Fruit fly (Drosophila melanogaster): ENCODE results near the gene Mst36Fa.

Mst36Fa gene

dm6 chr2L:18653328-18653675, 23.5 kb downstream of the Mst36Fa start (continued):
- TF ChIP-seq CG8632 (GFP tag; optimal IDR thresholded peaks at IDR 0.05) (peak; percentile 61), CG32006 (GFP tag; optimal IDR thresholded peaks at IDR 0.05) (peak; percentile 67), vri (GFP tag; optimal IDR thresholded peaks at IDR 0.05) (peak; percentile 86), CG31627 (GFP tag; optimal IDR thresholded peaks at IDR 0.05) (peak; percentile 83), Met (GFP tag; optimal IDR thresholded peaks at IDR 0.05) (peak; percentile 81), dac (GFP tag; optimal IDR thresholded peaks at IDR 0.05) (no peak), CG10631 (GFP tag; optimal IDR thresholded peaks at IDR 0.05) (peak; percentile 78), CG16779 (tag; optimal IDR thresholded peaks at IDR 0.05) (no peak), acj6 (GFP tag; optimal IDR thresholded peaks at IDR 0.05) (peak; percentile 83), net (GFP tag; optimal IDR thresholded peaks at IDR 0.05) (peak; percentile 78), CG4318 (GFP tag; optimal IDR thresholded peaks at IDR 0.05) (peak; percentile 29), Sox102F (GFP tag; optimal IDR thresholded peaks at IDR 0.05) (peak; percentile 89), spab (GFP tag; optimal IDR thresholded peaks at IDR 0.05) (peak; percentile 79), lz (GFP tag; optimal IDR thresholded peaks at IDR 0.05) (peak; percentile 82), CG9139 (GFP tag; optimal IDR thresholded peaks at IDR 0.05) (peak; percentile 48), ss (GFP tag; optimal IDR thresholded peaks at IDR 0.05) (peak; percentile 62 to 73), CG3919 (GFP tag; optimal IDR thresholded peaks at IDR 0.05) (peak; percentile 86), Gug (GFP tag; IDR thresholded peaks at IDR 0.05) (peak; percentile 35; the same call in 1 of the 2 replicates), CG6163 (GFP tag; IDR thresholded peaks at IDR 0.05) (peak; percentile 84), CG11762 (GFP tag; optimal IDR thresholded peaks at IDR 0.05; ENCODE audit: insufficient read depth) (peak; percentile 75), Eip78C (GFP tag) (peak; percentile 97), fd59A (GFP tag; optimal IDR thresholded peaks at IDR 0.05) (peak; percentile 70), CG1621 (tag; optimal IDR thresholded peaks at IDR 0.05) (peak; percentile 81), topi (GFP tag; optimal IDR thresholded peaks at IDR 0.05) (peak; percentile 95), CG10669 (GFP tag; optimal IDR thresholded peaks at IDR 0.05) (peak; percentile 85), Blimp-1 (GFP tag; optimal IDR thresholded peaks at IDR 0.05) (peak; percentile 60), CG7368 (GFP tag; optimal IDR thresholded peaks at IDR 0.05) (peak; percentile 73), salr (GFP tag; optimal IDR thresholded peaks at IDR 0.05) (peak; percentile 43 to 62)

DNA sequence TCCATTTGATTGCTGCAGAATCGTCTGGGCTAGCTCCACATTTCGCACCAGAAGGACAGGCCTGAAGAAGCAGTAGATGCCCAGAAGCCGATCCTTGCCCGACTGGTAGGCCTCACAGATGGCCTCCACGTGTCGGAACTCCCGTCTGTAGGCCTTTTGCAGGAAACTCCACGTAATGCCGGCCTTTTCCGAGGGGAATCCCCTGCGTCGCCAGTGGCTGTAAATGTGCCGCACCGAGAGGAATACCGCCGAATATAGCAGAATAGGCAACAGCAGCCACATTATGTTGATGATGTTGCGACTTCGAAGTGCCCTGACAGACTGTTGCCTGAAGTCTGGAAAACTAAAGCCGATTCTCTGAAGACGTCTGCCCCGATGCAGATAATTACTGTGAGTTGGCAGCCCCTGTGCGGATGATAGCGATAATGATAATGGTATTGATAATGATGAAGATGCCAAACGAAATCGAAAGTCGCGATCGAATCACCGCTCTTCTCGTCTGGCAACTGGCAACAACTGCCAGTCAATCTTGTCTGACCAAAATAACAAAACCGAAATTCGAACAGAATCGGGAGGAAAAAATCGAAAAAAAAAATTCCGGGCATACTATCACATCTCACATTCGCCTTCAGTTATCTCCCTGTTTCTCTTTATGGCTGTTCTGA, 24.0 kb downstream of the Mst36Fa start, which contains the start of gene Cyp310a1:
Cyp310a1 (minus strand) TSS at position 348 of the 665 bp plus-strand sequence.
- TF ChIP-seq CG31627 (GFP tag; optimal IDR thresholded peaks at IDR 0.05): no peak
- TF ChIP-seq Hr38 (GFP tag; optimal IDR thresholded peaks at IDR 0.05): no peak
- no peak for TF ChIP-seq CG1621 (tag; optimal IDR thresholded peaks at IDR 0.05)
- no peak for TF ChIP-seq Eip75B (GFP tag; optimal IDR thresholded peaks at IDR 0.05)
- no peak for TF ChIP-seq Ets96B (tag; optimal IDR thresholded peaks at IDR 0.05)
- TF ChIP-seq pdm3 (GFP tag; optimal IDR thresholded peaks at IDR 0.05): no peak
- no peak for TF ChIP-seq CG11762 (GFP tag; optimal IDR thresholded peaks at IDR 0.05; ENCODE audit: insufficient read depth)
- peak; percentile 90 for TF ChIP-seq Blimp-1 (GFP tag; optimal IDR thresholded peaks at IDR 0.05)
- TF ChIP-seq CG6163 (GFP tag; IDR thresholded peaks at IDR 0.05): peak; percentile 32; the same call in 1 of the 3 replicates
- no peak for TF ChIP-seq topi (GFP tag; optimal IDR thresholded peaks at IDR 0.05)
- no peak for TF ChIP-seq CG10669 (GFP tag; optimal IDR thresholded peaks at IDR 0.05)
- TF ChIP-seq CG6792 (GFP tag; optimal IDR thresholded peaks at IDR 0.05): no peak
- no peak for TF ChIP-seq Hr4 (GFP tag; optimal IDR thresholded peaks at IDR 0.05)

dm6 chr2L:18647857-18648652, 28.7 kb downstream of the Mst36Fa start:
- no peak for TF ChIP-seq eg (GFP tag; IDR thresholded peaks at IDR 0.05)
- TF ChIP-seq acj6 (GFP tag; optimal IDR thresholded peaks at IDR 0.05): peak; percentile 71
- peak; percentile 58; the same call in 2 of the 3 replicates for TF ChIP-seq CG8119 (GFP tag; IDR thresholded peaks at IDR 0.05)
- TF ChIP-seq CG11902 (GFP tag; optimal IDR thresholded peaks at IDR 0.05): peak; percentile 30
- peak; percentile 79 for TF ChIP-seq svp (GFP tag)
- TF ChIP-seq CG15336 (GFP tag; IDR thresholded peaks at IDR 0.05): peak; percentile 64
- TF ChIP-seq spab (GFP tag; optimal IDR thresholded peaks at IDR 0.05): no peak
- peak; percentile 80 for TF ChIP-seq CG6163 (GFP tag; IDR thresholded peaks at IDR 0.05)
- TF ChIP-seq Ets21C (GFP tag; optimal IDR thresholded peaks at IDR 0.05): peak; percentile 44
- TF ChIP-seq Met (GFP tag; optimal IDR thresholded peaks at IDR 0.05): peak; percentile 78
- peak; percentile 82 for TF ChIP-seq esn (GFP tag; optimal IDR thresholded peaks at IDR 0.05)
- no peak for TF ChIP-seq Hr38 (GFP tag; optimal IDR thresholded peaks at IDR 0.05)
- peak; percentile 91 for TF ChIP-seq Eip78C (GFP tag)
- TF ChIP-seq Smox (GFP tag; optimal IDR thresholded peaks at IDR 0.05): peak; percentile 67
- TF ChIP-seq dsx (GFP tag; optimal IDR thresholded peaks at IDR 0.05; ENCODE audit: poor library complexity, severe bottlenecking): peak; percentile 65
- TF ChIP-seq salr (GFP tag; optimal IDR thresholded peaks at IDR 0.05): peak; percentile 23 to 56
- no peak for TF ChIP-seq CG11762 (GFP tag; optimal IDR thresholded peaks at IDR 0.05; ENCODE audit: insufficient read depth)
- peak; percentile 76 for TF ChIP-seq Eip75B (GFP tag; optimal IDR thresholded peaks at IDR 0.05)
- TF ChIP-seq Lpt (GFP tag; optimal IDR thresholded peaks at IDR 0.05): peak; percentile 58
- peak; percentile 18 for TF ChIP-seq CG10669 (GFP tag; optimal IDR thresholded peaks at IDR 0.05)
